Worm (Caenorhabditis elegans) whole organism, mixed stage, embryonic: Measurements from ENCODE around the gene col-174.

Experiments
- ces-1 ChIP-seq: fragments of 150-350 bp; optimal IDR thresholded peaks from 2 replicates; lab custom pipeline; 2014; ENCODE audit warnings: missing biosample characterization, missing genetic modification reagents, missing genetic modification characterization
- elt-1 ChIP-seq: sonication (generic microtip); optimal IDR thresholded peaks from 2 replicates; lab custom pipeline; 2017; ENCODE audit warnings: missing genetic modification characterization, mild to moderate bottlenecking, missing compliant biosample characterization, antibody characterized with exemption, moderate library complexity, borderline replicate concordance; ENCODE audit not compliant: insufficient read depth
- elt-3 ChIP-seq: fragments of 150-350 bp; optimal IDR thresholded peaks from 2 replicates; lab custom pipeline; 2014; ENCODE audit warnings: missing biosample characterization, missing genetic modification characterization
- lin-13 ChIP-seq: fragments of 150-350 bp; optimal IDR thresholded peaks from 2 replicates; lab custom pipeline; 2014; ENCODE audit warnings: missing biosample characterization, missing genetic modification characterization
- lsy-2 ChIP-seq: fragments of 150-350 bp; optimal IDR thresholded peaks from 2 replicates; lab custom pipeline; 2014; ENCODE audit warnings: missing biosample characterization, missing genetic modification characterization
- mls-2 ChIP-seq: sonication (generic microtip); optimal IDR thresholded peaks from 2 replicates; lab custom pipeline; 2016; ENCODE audit warnings: mild to moderate bottlenecking, missing genetic modification characterization, moderate library complexity, missing compliant biosample characterization
- nhr-237 ChIP-seq: fragments of 150-350 bp; optimal IDR thresholded peaks from 2 replicates; lab custom pipeline; 2014; ENCODE audit warnings: missing biosample characterization, missing genetic modification characterization
- nhr-28 ChIP-seq: fragments of 150-350 bp; optimal IDR thresholded peaks from 2 replicates; lab custom pipeline; 2014; ENCODE audit warnings: missing biosample characterization, missing genetic modification characterization
- unc-39 ChIP-seq: fragments of 150-350 bp; optimal IDR thresholded peaks from 2 replicates; lab custom pipeline; 2014; ENCODE audit warnings: missing biosample characterization, missing genetic modification characterization
- unc-62 ChIP-seq: fragments of 150-350 bp; optimal IDR thresholded peaks from 2 replicates; lab custom pipeline; 2014; ENCODE audit warnings: missing biosample characterization, missing genetic modification reagents, missing genetic modification characterization
- ztf-11 ChIP-seq: fragments of 150-350 bp; optimal IDR thresholded peaks from 2 replicates; lab custom pipeline; 2014; ENCODE audit warnings: missing biosample characterization, missing genetic modification characterization

DNA sequence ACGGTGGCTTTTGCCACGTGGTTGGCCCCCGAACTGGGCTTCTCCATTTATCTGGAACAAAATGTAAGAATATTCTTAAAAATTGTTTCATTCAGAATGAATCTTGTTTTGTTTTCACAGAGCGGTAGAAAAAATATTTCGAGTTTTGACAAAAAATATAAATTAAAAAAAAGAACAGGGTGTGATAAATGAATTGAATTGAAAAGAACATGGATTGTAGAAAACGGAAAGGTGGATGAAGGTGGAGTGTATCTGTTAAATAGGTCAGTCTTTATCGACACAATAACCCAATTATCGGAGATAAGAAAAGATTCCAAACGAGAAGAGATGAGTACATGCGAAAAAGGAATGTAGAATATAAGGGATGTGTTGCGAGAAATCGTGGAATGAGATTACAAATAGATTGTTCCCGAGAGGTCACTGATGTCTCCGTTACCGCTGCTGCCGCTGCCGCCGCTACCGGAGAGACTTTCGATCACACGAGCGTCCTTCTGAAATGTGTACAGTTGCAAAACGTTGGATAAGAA is 8.8 kb upstream of the col-174 start, which contains the start of gene dpy-7:
- TF ChIP-seq elt-3 (tag; lab: Kevin White, UChicago) (no peak), ces-1 (GFP tag; lab: Kevin White, UChicago) (no peak), nhr-237 (no peak), lin-13 (no peak), lsy-2 (tag; lab: Kevin White, UChicago) (no peak), elt-1 (tag; lab: Kevin White, UChicago) (peak; percentile 86), ztf-11 (tag; lab: Kevin White, UChicago) (no peak), mls-2 (tag; lab: Kevin White, UChicago) (no peak), unc-62 (GFP tag; lab: Kevin White, UChicago) (no peak), unc-39 (tag; lab: Kevin White, UChicago) (no peak), nhr-28 (tag; lab: Kevin White, UChicago) (no peak)
